Worm (Caenorhabditis elegans): ENCODE data around the gene C27F2.7.

C27F2.7 gene

DNA sequence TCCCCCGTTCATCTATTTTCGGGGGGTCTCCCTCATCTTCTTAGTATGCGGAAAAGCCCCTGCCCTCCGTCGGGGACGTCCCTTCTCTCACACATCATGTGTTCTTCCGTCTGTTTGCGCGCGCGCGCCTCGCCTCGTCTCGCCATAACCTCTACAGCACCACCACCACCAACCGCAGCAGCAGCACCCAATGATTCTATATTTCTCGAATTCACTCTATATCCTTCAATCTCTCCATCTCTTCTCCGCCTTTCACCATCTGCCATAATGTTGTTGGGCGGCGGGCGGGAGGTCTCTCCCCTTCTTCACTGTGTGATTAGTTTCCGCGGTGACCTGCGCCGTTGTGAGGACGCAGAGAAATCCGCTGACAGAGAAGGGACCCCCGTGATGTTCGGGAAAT, 36.9 kb downstream of the C27F2.7 start (continued):
- TF ChIP-seq spr-1 (tag; optimal IDR thresholded peaks at IDR 0.05) (no peak), lir-3 (tag; optimal IDR thresholded peaks at IDR 0.05) (no peak), daf-8 (GFP tag; IDR thresholded peaks at IDR 0.05) (no peak), R02D3.7 (tag; optimal IDR thresholded peaks at IDR 0.05) (no peak), nhr-25 (tag; optimal IDR thresholded peaks at IDR 0.05; ENCODE audit: borderline replicate concordance, insufficient read depth) (no peak), vab-7 (GFP tag; IDR thresholded peaks at IDR 0.05) (no peak), set-16 (GFP tag; IDR thresholded peaks at IDR 0.05) (peak; percentile 82), unc-62 (GFP tag; optimal IDR thresholded peaks at IDR 0.05 in 1 of 2) (no peak), unc-62 (tag; optimal IDR thresholded peaks at IDR 0.05) (no peak), dve-1 (tag; optimal IDR thresholded peaks at IDR 0.05; ENCODE audit: insufficient read depth) (no peak), lsy-2 (tag; optimal IDR thresholded peaks at IDR 0.05) (no peak), pha-4 (GFP tag; IDR thresholded peaks at IDR 0.05) (no peak), pha-4 (tag; optimal IDR thresholded peaks at IDR 0.05) (no peak), D1046.2 (GFP tag; IDR thresholded peaks at IDR 0.05) (no peak), dmd-6 (GFP tag; IDR thresholded peaks at IDR 0.05) (no peak), nhr-41 (GFP tag; IDR thresholded peaks at IDR 0.05) (no peak), nhr-77 (tag; optimal IDR thresholded peaks at IDR 0.05) (no peak), madf-5 (GFP tag; IDR thresholded peaks at IDR 0.05) (no peak), lin-15B (tag; optimal IDR thresholded peaks at IDR 0.05) (no peak), F10B5.3 (tag; optimal IDR thresholded peaks at IDR 0.05) (no peak), F44E2.7 (GFP tag; IDR thresholded peaks at IDR 0.05) (no peak), mes-2 (tag; optimal IDR thresholded peaks at IDR 0.05; ENCODE audit: poor library complexity, severe bottlenecking) (peak; percentile 37), hlh-11 (tag; optimal IDR thresholded peaks at IDR 0.05) (peak; percentile 36), dmd-8 (GFP tag; IDR thresholded peaks at IDR 0.05) (no peak), snpc-4 (tag; optimal IDR thresholded peaks at IDR 0.05) (no peak), ceh-20 (GFP tag; IDR thresholded peaks at IDR 0.05) (no peak), nhr-10 (tag; optimal IDR thresholded peaks at IDR 0.05) (no peak), unc-130 (GFP tag; optimal IDR thresholded peaks at IDR 0.05) (no peak), rbr-2 (tag; optimal IDR thresholded peaks at IDR 0.05) (peak; percentile 23), daf-16 (GFP tag; optimal IDR thresholded peaks at IDR 0.05) (no peak), daf-16 (tag; optimal IDR thresholded peaks at IDR 0.05) (no peak), ceh-32 (tag; optimal IDR thresholded peaks at IDR 0.05; ENCODE audit: poor library complexity) (no peak), mxl-3 (GFP tag; optimal IDR thresholded peaks at IDR 0.05) (no peak), ceh-82 (tag; optimal IDR thresholded peaks at IDR 0.05) (no peak), ceh-44 (GFP tag; IDR thresholded peaks at IDR 0.05) (no peak), fos-1 (tag; optimal IDR thresholded peaks at IDR 0.05) (no peak), nhr-42 (GFP tag; IDR thresholded peaks at IDR 0.05) (0 out of 2 replicates have a peak, but pooled peaks have one; percentile 27), sdz-12 (GFP tag; optimal IDR thresholded peaks at IDR 0.05) (no peak), hlh-30 (tag; optimal IDR thresholded peaks at IDR 0.05; ENCODE audit: insufficient read depth) (peak; percentile 82), arid-1 (GFP tag; conservative IDR thresholded peaks at IDR 0.05) (no peak), Y105C5A.15 (GFP tag; IDR thresholded peaks at IDR 0.05) (no peak), mep-1 (tag; optimal IDR thresholded peaks at IDR 0.05) (peak; percentile 27), lin-13 (GFP tag; optimal IDR thresholded peaks at IDR 0.05) (no peak), nhr-6 (tag; optimal IDR thresholded peaks at IDR 0.05) (no peak), aly-2 (tag; optimal IDR thresholded peaks at IDR 0.05) (no peak), fkh-10 (GFP tag; optimal IDR thresholded peaks at IDR 0.05) (no peak), aha-1 (tag) (peak; percentile 98), ctbp-1 (GFP tag; IDR thresholded peaks at IDR 0.05) (0 out of 2 replicates have a peak, but pooled peaks have one; percentile 30), gei-8 (GFP tag; optimal IDR thresholded peaks at IDR 0.05) (peak; percentile 11), mdl-1 (tag; optimal IDR thresholded peaks at IDR 0.05) (peak; percentile 11 to 34), saeg-2 (GFP tag; IDR thresholded peaks at IDR 0.05) (no peak), daf-12 (tag; optimal IDR thresholded peaks at IDR 0.05) (no peak), ces-1 (GFP tag; optimal IDR thresholded peaks at IDR 0.05) (no peak)

Data from whole organism, L4 larva.